Worm (Caenorhabditis elegans) whole organism, L3 larva: Measurements from ENCODE around the gene vep-2.

Experiments used
- R02D3.7 ChIP-seq: fragments of 150-350 bp; optimal IDR thresholded peaks from 2 replicates; lab custom pipeline; 2014; ENCODE audit warnings: missing biosample characterization, missing genetic modification characterization
- ZK546.5 ChIP-seq: sonication (generic microtip); optimal IDR thresholded peaks from 2 replicates; lab custom pipeline; 2017; ENCODE audit warnings: missing biosample characterization, missing genetic modification characterization
- ceh-16 ChIP-seq: sonication (generic microtip); optimal IDR thresholded peaks from 2 replicates; lab custom pipeline; 2017; ENCODE audit warnings: missing biosample characterization, missing genetic modification characterization
- elt-2 ChIP-seq: sonication (generic microtip); optimal IDR thresholded peaks from 2 replicates; lab custom pipeline; 2016; ENCODE audit warnings: missing genetic modification reagents, mild to moderate bottlenecking, missing genetic modification characterization, missing compliant biosample characterization
- mdl-1 ChIP-seq: fragments of 150-350 bp; optimal IDR thresholded peaks from 2 replicates; lab custom pipeline; 2014; ENCODE audit warnings: missing biosample characterization, missing genetic modification characterization
- nhr-237 ChIP-seq: fragments of 150-350 bp; optimal IDR thresholded peaks from 2 replicates; lab custom pipeline; 2014; ENCODE audit warnings: missing biosample characterization, missing genetic modification characterization
- skn-1 ChIP-seq: fragments of 150-350 bp; optimal IDR thresholded peaks from 2 replicates; lab custom pipeline; 2014; ENCODE audit warnings: missing biosample characterization, missing genetic modification characterization
- tbx-2 ChIP-seq: sonication (generic microtip); optimal IDR thresholded peaks from 2 replicates; lab custom pipeline; 2016; ENCODE audit warnings: mild to moderate bottlenecking, missing genetic modification characterization, missing compliant biosample characterization

DNA sequence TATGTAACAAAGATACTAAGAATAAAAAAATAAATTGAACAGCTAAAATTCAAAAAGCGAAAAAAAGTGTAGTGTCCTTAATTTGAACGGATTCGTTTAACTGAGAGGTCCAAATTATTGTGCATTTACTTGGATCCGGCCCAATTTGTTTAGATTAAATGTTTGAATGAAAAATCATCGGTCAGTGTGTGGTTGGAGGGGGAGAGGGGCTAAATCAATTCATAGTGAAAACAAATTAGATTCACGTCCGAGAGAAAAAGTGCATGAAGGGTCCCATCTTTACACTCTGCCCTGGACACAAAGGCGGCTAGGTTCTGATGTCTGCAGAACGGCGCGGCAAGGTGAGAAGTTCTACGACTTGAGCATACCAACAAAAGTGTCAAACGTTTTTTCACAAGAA is 9.3 kb upstream of the vep-2 start:
- TF ChIP-seq nhr-237 (tag; lab: Kevin White, UChicago) (no peak), elt-2 (tag; lab: Kevin White, UChicago) (no peak), R02D3.7 (no peak), mdl-1 (tag; lab: Kevin White, UChicago) (no peak), skn-1 (no peak), tbx-2 (tag; lab: Kevin White, UChicago) (no peak), ceh-16 (tag; lab: Kevin White, UChicago) (no peak), ZK546.5 (tag; lab: Kevin White, UChicago) (no peak)
